Fruit fly (Drosophila melanogaster): Measurements from ENCODE around the gene CG31815.
A peak's percentile ranks its signal among the peaks of the same experiment; 100 is the strongest.

CG31815 gene

DNA sequence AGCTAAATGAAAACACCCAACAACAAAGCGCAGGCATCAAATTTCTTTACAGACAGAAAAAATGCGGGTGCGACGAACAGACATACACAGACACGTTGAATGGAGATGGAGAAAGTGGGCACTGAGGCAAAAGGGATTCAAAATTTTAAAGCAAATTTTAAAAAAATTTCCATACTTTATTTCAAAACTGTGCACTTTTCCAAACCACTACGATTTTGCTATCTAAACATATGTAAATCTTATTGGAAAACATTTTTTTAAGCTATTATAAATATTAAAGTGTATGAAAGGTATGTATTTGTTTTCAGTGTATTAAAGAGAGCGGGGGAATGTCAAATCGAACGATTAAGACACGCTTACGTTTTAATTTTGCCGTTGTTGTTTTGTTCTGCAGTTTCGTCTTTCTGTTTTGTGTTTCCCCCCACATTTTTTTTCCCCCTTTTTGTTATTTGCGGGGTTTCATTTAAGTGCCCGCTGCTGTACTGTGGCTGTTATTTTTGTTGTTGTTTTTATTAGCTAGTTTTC lies 14.8 kb downstream of the CG31815 start (continued):
- TF ChIP-seq ems (GFP tag; optimal IDR thresholded peaks at IDR 0.05): peak; percentile 61
- no peak for TF ChIP-seq NK7.1 (GFP tag; optimal IDR thresholded peaks at IDR 0.05)
- peak; percentile 81 for TF ChIP-seq sqz (GFP tag; optimal IDR thresholded peaks at IDR 0.05)
- peak; percentile 68 for TF ChIP-seq CG8924 (tag; optimal IDR thresholded peaks at IDR 0.05)
- TF ChIP-seq MTF-1 (GFP tag; optimal IDR thresholded peaks at IDR 0.05; ENCODE audit: borderline replicate concordance): peak; percentile 42
- TF ChIP-seq zen (tag; optimal IDR thresholded peaks at IDR 0.05): peak; percentile 75
- TF ChIP-seq CG14014 (GFP tag; IDR thresholded peaks at IDR 0.05): no peak
- TF ChIP-seq crol (GFP tag; IDR thresholded peaks at IDR 0.05): peak; percentile 43; the same call in 1 of the 2 replicates
- peak; percentile 3 for TF ChIP-seq Chrac-16 (GFP tag; optimal IDR thresholded peaks at IDR 0.05)
- TF ChIP-seq TFAM (GFP tag; optimal IDR thresholded peaks at IDR 0.05): peak; percentile 44
- peak; percentile 69 for TF ChIP-seq ara (GFP tag; IDR thresholded peaks at IDR 0.05)
- peak; percentile 81 for TF ChIP-seq croc (GFP tag; conservative IDR thresholded peaks at IDR 0.05)
- TF ChIP-seq Med (GFP tag): peak; percentile 83
- no peak for TF ChIP-seq pfk (GFP tag; optimal IDR thresholded peaks at IDR 0.05)
- no peak for TF ChIP-seq nerfin-2 (GFP tag; IDR thresholded peaks at IDR 0.05; ENCODE audit: partially characterized antibody)
- TF ChIP-seq CG11723 (GFP tag; optimal IDR thresholded peaks at IDR 0.05): peak; percentile 41
- peak; percentile 61 for TF ChIP-seq chn (GFP tag; optimal IDR thresholded peaks at IDR 0.05)
- peak; percentile 49; the same call in 1 of the 2 replicates for TF ChIP-seq klu (GFP tag; IDR thresholded peaks at IDR 0.05)
- TF ChIP-seq CG11247 (GFP tag; IDR thresholded peaks at IDR 0.05): peak; percentile 32; the same call in 1 of the 2 replicates
- no peak for TF ChIP-seq D (optimal IDR thresholded peaks at IDR 0.05)
- TF ChIP-seq D (GFP tag; optimal IDR thresholded peaks at IDR 0.05): peak; percentile 85
- peak; percentile 32; the same call in 1 of the 3 replicates for TF ChIP-seq Aef1 (GFP tag; IDR thresholded peaks at IDR 0.05)
- TF ChIP-seq pnt (GFP tag; optimal IDR thresholded peaks at IDR 0.05): peak; percentile 32
- TF ChIP-seq CG3281 (GFP tag; optimal IDR thresholded peaks at IDR 0.05): peak; percentile 52
- TF ChIP-seq oc (tag; optimal IDR thresholded peaks at IDR 0.05): peak; percentile 92
- peak; percentile 40; the same call in 1 of the 2 replicates for TF ChIP-seq sob (GFP tag; IDR thresholded peaks at IDR 0.05)
- TF ChIP-seq NFAT (GFP tag; IDR thresholded peaks at IDR 0.05): no peak
- TF ChIP-seq Fer3 (tag; optimal IDR thresholded peaks at IDR 0.05): peak; percentile 65
- TF ChIP-seq zfh1 (GFP tag; IDR thresholded peaks at IDR 0.05): peak; percentile 81
- peak; percentile 20 for TF ChIP-seq YL-1 (GFP tag; optimal IDR thresholded peaks at IDR 0.05)
- TF ChIP-seq CG31365 (tag; optimal IDR thresholded peaks at IDR 0.05): peak; percentile 8
- TF ChIP-seq CG17328 (GFP tag; IDR thresholded peaks at IDR 0.05): peak; percentile 59
- no peak for TF ChIP-seq Lpt (GFP tag; optimal IDR thresholded peaks at IDR 0.05)
- peak; percentile 80 for TF ChIP-seq wor (GFP tag; IDR thresholded peaks at IDR 0.05)
- TF ChIP-seq tgo (GFP tag; IDR thresholded peaks at IDR 0.05): peak; percentile 57
- TF ChIP-seq Spps (tag; optimal IDR thresholded peaks at IDR 0.05): peak; percentile 85
- no peak for TF ChIP-seq ac (GFP tag; optimal IDR thresholded peaks at IDR 0.05)
- TF ChIP-seq CG15269 (tag; optimal IDR thresholded peaks at IDR 0.05): peak; percentile 60
- TF ChIP-seq Rfx (GFP tag; IDR thresholded peaks at IDR 0.05): peak; percentile 30; the same call in 1 of the 2 replicates
- peak; percentile 82 for TF ChIP-seq tap (tag; optimal IDR thresholded peaks at IDR 0.05)
- TF ChIP-seq CG10366 (GFP tag; IDR thresholded peaks at IDR 0.05): peak; percentile 61; the same call in 1 of the 2 replicates
- TF ChIP-seq salm (tag; optimal IDR thresholded peaks at IDR 0.05): no peak
- TF ChIP-seq CG16813 (GFP tag; IDR thresholded peaks at IDR 0.05; ENCODE audit: partially characterized antibody): no peak
- TF ChIP-seq Meics (GFP tag; optimal IDR thresholded peaks at IDR 0.05): peak; percentile 59
- peak; percentile 65 for TF ChIP-seq CG18764 (GFP tag; optimal IDR thresholded peaks at IDR 0.05)
- no peak for TF ChIP-seq mld (GFP tag; IDR thresholded peaks at IDR 0.05; ENCODE audit: partially characterized antibody)
- TF ChIP-seq h (optimal IDR thresholded peaks at IDR 0.05): no peak
- peak; percentile 18 for TF ChIP-seq Usf (GFP tag; optimal IDR thresholded peaks at IDR 0.05)
- TF ChIP-seq row (GFP tag; IDR thresholded peaks at IDR 0.05): peak; percentile 74
- no peak for TF ChIP-seq CG9932 (GFP tag; IDR thresholded peaks at IDR 0.05)
- TF ChIP-seq hkb (optimal IDR thresholded peaks at IDR 0.05): no peak
- TF ChIP-seq hkb (GFP tag; IDR thresholded peaks at IDR 0.05): peak; percentile 51; the same call in 1 of the 2 replicates
